Fruit fly (Drosophila melanogaster): ENCODE results near the gene CG8003.

- no peak for TF ChIP-seq Myc (optimal IDR thresholded peaks at IDR 0.05)
- TF ChIP-seq h (optimal IDR thresholded peaks at IDR 0.05) = no peak
These were observed 1.1 kb upstream of the CG8003 start for dm6 chr3L:10659993-10660743.

All from Kc167 (cell line).